Fruit fly (Drosophila melanogaster) Kc167 (cell line): ENCODE data around the gene CG10132.

Experiments
- Myc ChIP-seq: fragments of >200 bp; optimal IDR thresholded peaks from 2 replicates; lab custom pipeline; 2017; ENCODE audit warnings: missing external identifiers
- Sin3A ChIP-seq: fragments of >200 bp; optimal IDR thresholded peaks from 2 replicates; lab custom pipeline; 2018; ENCODE audit warnings: missing external identifiers
- h ChIP-seq: fragments of >200 bp; optimal IDR thresholded peaks from 3 replicates; lab custom pipeline; 2018; ENCODE audit warnings: missing external identifiers
- insv ChIP-seq: fragments of >200 bp; optimal IDR thresholded peaks from 3 replicates; lab custom pipeline; 2018; ENCODE audit warnings: missing external identifiers
- psq ChIP-seq: fragments of >200 bp; optimal IDR thresholded peaks from 2 replicates; lab custom pipeline; 2017; ENCODE audit warnings: missing external identifiers
- ttk ChIP-seq: sonication (Bioruptor generic); optimal IDR thresholded peaks from 2 replicates; lab custom pipeline; 2017; ENCODE audit warnings: missing external identifiers

Gene CG10132

dm6 chr2L:19533247-19533646 lies 14.6 kb downstream of the CG10132 start, which contains the start of gene CG33116:
Gene CG33116, plus strand, starts transcription at chr2L:19533479.
- TF ChIP-seq h (lab: Kevin White, UChicago) (no peak), Sin3A (lab: Kevin White, UChicago) (no peak), Myc (lab: Kevin White, UChicago) (no peak), psq (lab: Kevin White, UChicago) (no peak), ttk (no peak), insv (lab: Kevin White, UChicago) (no peak)

- no peak for TF ChIP-seq psq (lab: Kevin White, UChicago)
- no peak for TF ChIP-seq Myc (lab: Kevin White, UChicago)
- no peak for TF ChIP-seq h (lab: Kevin White, UChicago)
- TF ChIP-seq insv (lab: Kevin White, UChicago), result no peak
- TF ChIP-seq ttk, result no peak
- TF ChIP-seq Sin3A (lab: Kevin White, UChicago), result no peak
Observed at dm6 chr2L:19535234-19535633, 16.6 kb downstream of the CG10132 start, which contains the start of gene CG31697. Gene CG31697, plus strand, starts transcription at chr2L:19535448.

- TF ChIP-seq ttk (no peak), psq (lab: Kevin White, UChicago) (no peak), Sin3A (lab: Kevin White, UChicago) (no peak), insv (lab: Kevin White, UChicago) (no peak), Myc (lab: Kevin White, UChicago) (no peak), h (lab: Kevin White, UChicago) (no peak)
Observed at dm6 chr2L:19537779-19538456, 19.3 kb downstream of the CG10132 start, which contains the start of gene CG13082. Gene CG13082, plus strand, starts transcription at chr2L:19538425.

- no peak for TF ChIP-seq Myc (lab: Kevin White, UChicago)
- no peak for TF ChIP-seq Sin3A (lab: Kevin White, UChicago)
- TF ChIP-seq ttk, result no peak
- no peak for TF ChIP-seq h (lab: Kevin White, UChicago)
- TF ChIP-seq psq (lab: Kevin White, UChicago), result no peak
- no peak for TF ChIP-seq insv (lab: Kevin White, UChicago)
Observed at dm6 chr2L:19540307-19540706, 21.7 kb downstream of the CG10132 start, which contains the start of gene CG13081. Gene CG13081, plus strand, starts transcription at chr2L:19540607.

- TF ChIP-seq h (lab: Kevin White, UChicago) (no peak), Sin3A (lab: Kevin White, UChicago) (no peak), Myc (lab: Kevin White, UChicago) (no peak), psq (lab: Kevin White, UChicago) (no peak), insv (lab: Kevin White, UChicago) (no peak), ttk (no peak)
Observed at dm6 chr2L:19542268-19542773, 23.7 kb downstream of the CG10132 start.

dm6 chr2L:19543010-19543564 lies 24.5 kb downstream of the CG10132 start:
- TF ChIP-seq h (lab: Kevin White, UChicago) (no peak), insv (lab: Kevin White, UChicago) (no peak), Myc (lab: Kevin White, UChicago) (no peak), ttk (no peak), Sin3A (lab: Kevin White, UChicago) (no peak), psq (lab: Kevin White, UChicago) (no peak)

dm6 chr2L:19546869-19547710 lies 28.5 kb downstream of the CG10132 start, which contains the start of gene CG10337:
Gene CG10337, minus strand, starts transcription at chr2L:19546959.
- no peak for TF ChIP-seq h (lab: Kevin White, UChicago)
- no peak for TF ChIP-seq Myc (lab: Kevin White, UChicago)
- no peak for TF ChIP-seq psq (lab: Kevin White, UChicago)
- TF ChIP-seq insv (lab: Kevin White, UChicago), result no peak
- TF ChIP-seq ttk, result no peak
- TF ChIP-seq Sin3A (lab: Kevin White, UChicago), result no peak

dm6 chr2L:19548158-19548557 lies 29.5 kb downstream of the CG10132 start, which contains the start of gene Tep4:
Gene Tep4, plus strand, starts transcription at chr2L:19548507.
- no peak for TF ChIP-seq Sin3A (lab: Kevin White, UChicago)
- TF ChIP-seq h (lab: Kevin White, UChicago), result no peak

dm6 chr2L:19549412-19549811 lies 30.8 kb downstream of the CG10132 start:
- TF ChIP-seq Sin3A (lab: Kevin White, UChicago) (no peak), ttk (no peak), psq (lab: Kevin White, UChicago) (no peak), insv (lab: Kevin White, UChicago) (no peak), h (lab: Kevin White, UChicago) (no peak)

dm6 chr2L:19563029-19563980 lies 44.7 kb downstream of the CG10132 start, which contains the start of gene CG13078:
Gene CG13078, plus strand, starts transcription at chr2L:19563930.
- no peak for TF ChIP-seq Sin3A (lab: Kevin White, UChicago)
- no peak for TF ChIP-seq psq (lab: Kevin White, UChicago)
- no peak for TF ChIP-seq ttk
- no peak for TF ChIP-seq h (lab: Kevin White, UChicago)
- no peak for TF ChIP-seq insv (lab: Kevin White, UChicago)
- TF ChIP-seq Myc (lab: Kevin White, UChicago), result no peak
